Worm (Caenorhabditis elegans) whole organism, midembryonic: ENCODE measurements around the gene R07B1.5.

Experiments used
- T22C8.4 ChIP-seq: fragments of 200-800 bp; sonication (Bioruptor generic); IDR thresholded peaks from 2 replicates; pipeline ENCODE4 v1.3.6; 2022; ENCODE audit warnings: missing genetic modification characterization, missing compliant biosample characterization
- cog-1 ChIP-seq: sonication (generic microtip); optimal IDR thresholded peaks from 2 replicates; lab custom pipeline; 2016; ENCODE audit warnings: missing genetic modification characterization, missing compliant biosample characterization
- flt-1 ChIP-seq: fragments of 200-800 bp; sonication (Bioruptor generic); IDR thresholded peaks from 2 replicates; pipeline ENCODE4 v1.3.6; 2022; ENCODE audit warnings: missing genetic modification characterization, missing compliant biosample characterization
- klf-2 ChIP-seq: fragments of 200-800 bp; sonication (Bioruptor generic); conservative IDR thresholded peaks from 2 replicates; pipeline ENCODE4 v1.3.6; 2022; ENCODE audit warnings: missing genetic modification reagents, missing genetic modification characterization, missing compliant biosample characterization
- med-1 ChIP-seq: sonication (generic microtip); optimal IDR thresholded peaks from 2 replicates; lab custom pipeline; 2017; ENCODE audit warnings: missing genetic modification characterization, mild to moderate bottlenecking, missing compliant biosample characterization, antibody characterized with exemption, missing genetic modification reagents; ENCODE audit not compliant: insufficient read depth
- ref-1 ChIP-seq: fragments of 200-800 bp; sonication (Bioruptor generic); conservative IDR thresholded peaks from 2 replicates; pipeline ENCODE4 v1.3.6; 2022; ENCODE audit warnings: missing genetic modification reagents, missing genetic modification characterization, missing compliant biosample characterization
- tab-1 ChIP-seq: fragments of 200-800 bp; sonication (Bioruptor generic); IDR thresholded peaks from 2 replicates; pipeline ENCODE4 v1.3.6; 2022; ENCODE audit warnings: missing genetic modification characterization, missing compliant biosample characterization
- ztf-23 ChIP-seq: fragments of 200-800 bp; sonication (Bioruptor generic); IDR thresholded peaks from 2 replicates; pipeline ENCODE4 v1.3.6; 2022; ENCODE audit warnings: missing genetic modification reagents, missing genetic modification characterization, missing compliant biosample characterization
- ztf-29 ChIP-seq: fragments of 200-800 bp; sonication (Bioruptor generic); IDR thresholded peaks from 2 replicates; pipeline ENCODE4 v1.3.6; 2022; ENCODE audit warnings: missing genetic modification reagents, missing genetic modification characterization, missing compliant biosample characterization

R07B1.5 gene

ce11 chrX:9899426-9900131 lies 36.2 kb downstream of the R07B1.5 start, which contains the start of gene phf-34:
phf-34 (minus strand) TSS chrX:9899476.
- TF ChIP-seq cog-1 (tag; lab: Kevin White, UChicago) (peak; percentile 71), ztf-29 (no peak), tab-1 (GFP tag; lab: Robert Waterston, UW) (no peak), klf-2 (GFP tag; lab: Robert Waterston, UW) (no peak), flt-1 (GFP tag; lab: Robert Waterston, UW) (no peak), ztf-23 (no peak), ref-1 (GFP tag; lab: Robert Waterston, UW) (no peak), med-1 (GFP tag; lab: Kevin White, UChicago) (no peak)

- no peak for TF ChIP-seq ref-1 (GFP tag; lab: Robert Waterston, UW)
- no peak for TF ChIP-seq cog-1 (tag; lab: Kevin White, UChicago)
- TF ChIP-seq flt-1 (GFP tag; lab: Robert Waterston, UW), result no peak
- TF ChIP-seq ztf-29, result no peak
- no peak for TF ChIP-seq T22C8.4
- no peak for TF ChIP-seq ztf-23
- TF ChIP-seq klf-2 (GFP tag; lab: Robert Waterston, UW), result no peak
- no peak for TF ChIP-seq med-1 (GFP tag; lab: Kevin White, UChicago)
Measured at ce11 chrX:9905840-9906239, 42.5 kb downstream of the R07B1.5 start, which contains the start of gene F21G4.5. F21G4.5 (plus strand) TSS chrX:9906140.
